Worm (Caenorhabditis elegans) whole organism, mixed stage, embryonic: ENCODE results near the gene fipr-1.

Experiments used
- ces-1 ChIP-seq: fragments of 150-350 bp; optimal IDR thresholded peaks from 2 replicates; lab custom pipeline; 2014; ENCODE audit warnings: missing biosample characterization, missing genetic modification reagents, missing genetic modification characterization
- elt-1 ChIP-seq: sonication (generic microtip); optimal IDR thresholded peaks from 2 replicates; lab custom pipeline; 2017; ENCODE audit warnings: missing genetic modification characterization, mild to moderate bottlenecking, missing compliant biosample characterization, antibody characterized with exemption, moderate library complexity, borderline replicate concordance; ENCODE audit not compliant: insufficient read depth
- nhr-76 ChIP-seq: sonication (generic microtip); optimal IDR thresholded peaks from 2 replicates; lab custom pipeline; 2017; ENCODE audit warnings: missing biosample characterization, missing genetic modification characterization
- unc-62 ChIP-seq: fragments of 150-350 bp; optimal IDR thresholded peaks from 2 replicates; lab custom pipeline; 2014; ENCODE audit warnings: missing biosample characterization, missing genetic modification reagents, missing genetic modification characterization
- ztf-11 ChIP-seq: fragments of 150-350 bp; optimal IDR thresholded peaks from 2 replicates; lab custom pipeline; 2014; ENCODE audit warnings: missing biosample characterization, missing genetic modification characterization

DNA sequence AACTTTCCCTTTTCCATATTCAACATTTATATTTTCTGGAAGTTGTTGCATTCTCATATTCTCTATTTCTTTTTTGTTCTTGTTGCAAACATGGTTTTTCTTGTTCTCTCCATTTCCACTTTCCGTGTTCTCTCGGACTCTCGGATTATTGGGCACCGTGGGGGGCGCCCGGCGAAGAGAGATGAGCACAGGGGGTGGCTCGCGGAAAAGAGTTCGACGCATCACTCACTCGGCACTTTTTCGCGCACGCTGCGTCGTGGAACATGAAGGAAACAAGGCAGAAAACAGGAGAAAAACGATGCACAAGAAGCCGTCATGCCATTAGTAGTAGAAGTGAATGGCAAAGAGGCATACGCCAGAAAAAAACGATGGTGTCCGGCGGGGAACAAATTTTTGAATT, 34.9 kb downstream of the fipr-1 start:
- no peak for TF ChIP-seq ztf-11 (tag; lab: Kevin White, UChicago)
- TF ChIP-seq unc-62, result no peak
- TF ChIP-seq nhr-76 (tag; lab: Kevin White, UChicago), result no peak
- no peak for TF ChIP-seq ces-1 (GFP tag; lab: Kevin White, UChicago)
- TF ChIP-seq elt-1 (tag; lab: Kevin White, UChicago), result no peak
